Worm (Caenorhabditis elegans): ENCODE results near the gene F27B10.1.

The F27B10.1 gene

DNA sequence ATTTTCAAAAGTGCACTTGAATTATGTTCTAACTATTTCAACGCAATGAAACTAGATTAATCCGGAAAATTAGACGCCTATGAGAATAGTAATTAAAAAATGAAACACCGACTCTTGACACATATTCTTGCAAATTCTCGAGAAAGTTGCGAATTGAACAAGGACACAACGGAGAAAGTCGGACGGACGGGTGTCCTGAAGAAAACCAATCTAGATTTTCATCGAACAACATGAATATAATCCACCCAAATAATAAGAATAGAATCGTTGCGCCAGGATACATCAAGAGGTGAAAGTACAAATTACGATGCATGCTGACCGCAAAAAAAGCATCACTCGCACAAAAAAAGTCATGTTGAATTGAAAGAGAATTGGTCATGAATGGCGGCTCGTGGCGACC, 3.5 kb upstream of the F27B10.1 start:
- TF ChIP-seq pes-1 (GFP tag; IDR thresholded peaks at IDR 0.05) (no peak), ets-7 (tag; optimal IDR thresholded peaks at IDR 0.05) (no peak), ceh-36 (tag; optimal IDR thresholded peaks at IDR 0.05) (no peak), tbx-37 (GFP tag; conservative IDR thresholded peaks at IDR 0.05) (no peak), tra-4 (tag; optimal IDR thresholded peaks at IDR 0.05) (no peak)

DNA sequence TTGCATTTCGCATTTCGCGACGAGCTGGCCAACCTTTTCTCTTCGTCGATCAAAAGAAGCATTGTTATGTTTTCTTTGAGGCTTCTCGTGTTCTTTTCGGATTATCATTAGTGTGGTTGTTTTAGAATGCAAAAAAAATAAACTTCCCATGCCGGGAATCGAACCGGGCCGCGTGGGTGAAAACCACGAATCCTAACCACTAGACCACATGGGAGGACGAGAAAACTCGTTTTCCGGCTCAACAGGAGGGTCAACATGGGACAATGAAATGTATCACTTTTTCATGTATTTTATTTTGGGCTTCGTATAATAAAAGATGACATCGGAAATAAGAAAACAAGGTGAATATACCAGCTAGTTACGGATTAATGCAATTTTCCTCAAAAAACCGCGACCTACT, 2.8 kb upstream of the F27B10.1 start:
- TF ChIP-seq hmbx-1 (tag; optimal IDR thresholded peaks at IDR 0.05) (no peak), tbx-11 (GFP tag; IDR thresholded peaks at IDR 0.05) (no peak), ceh-13 (GFP tag; optimal IDR thresholded peaks at IDR 0.05) (no peak), F13C5.2 (tag; optimal IDR thresholded peaks at IDR 0.05) (no peak), ama-1 (optimal IDR thresholded peaks at IDR 0.05) (no peak), scrt-1 (GFP tag; IDR thresholded peaks at IDR 0.05) (no peak), hmg-4 (GFP tag; optimal IDR thresholded peaks at IDR 0.05) (no peak), aly-1 (tag; optimal IDR thresholded peaks at IDR 0.05) (no peak), ets-7 (tag; optimal IDR thresholded peaks at IDR 0.05) (no peak), hnd-1 (tag; optimal IDR thresholded peaks at IDR 0.05) (no peak), tbx-37 (GFP tag; conservative IDR thresholded peaks at IDR 0.05) (no peak), B0310.2 (tag; optimal IDR thresholded peaks at IDR 0.05) (no peak), tra-4 (tag; optimal IDR thresholded peaks at IDR 0.05) (no peak), sea-1 (GFP tag; conservative IDR thresholded peaks at IDR 0.05) (no peak), flt-1 (GFP tag; IDR thresholded peaks at IDR 0.05) (no peak), ceh-36 (tag; optimal IDR thresholded peaks at IDR 0.05) (no peak)

DNA sequence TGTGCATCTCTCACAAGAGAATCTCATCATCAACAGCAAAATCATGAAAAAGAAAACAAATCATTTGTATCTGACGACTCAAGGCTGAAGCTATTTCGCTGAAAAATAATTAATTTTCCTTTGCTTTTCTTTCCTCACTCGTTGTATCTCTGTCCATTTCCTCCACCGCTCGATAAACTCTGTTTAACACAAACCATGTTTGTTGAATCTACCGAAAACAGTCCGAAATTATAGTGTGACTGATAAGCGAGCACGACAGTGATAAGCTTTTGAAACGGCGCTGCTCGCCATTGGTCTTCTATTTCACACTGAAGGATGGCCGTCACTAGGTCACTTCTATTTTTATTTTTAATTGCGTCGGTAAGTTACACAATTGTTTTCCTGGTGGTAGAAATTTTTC, 3.2 kb downstream of the F27B10.1 start, which contains the start of gene npa-1:
TSS of gene npa-1 (plus strand) at position 142 of the 400 bp plus-strand sequence.
- TF ChIP-seq ama-1 (optimal IDR thresholded peaks at IDR 0.05) = no peak
- TF ChIP-seq tbx-37 (GFP tag; conservative IDR thresholded peaks at IDR 0.05) = no peak
- TF ChIP-seq ceh-13 (GFP tag; optimal IDR thresholded peaks at IDR 0.05) = no peak
- TF ChIP-seq hmg-4 (GFP tag; optimal IDR thresholded peaks at IDR 0.05) = no peak
- no peak for TF ChIP-seq tra-4 (tag; optimal IDR thresholded peaks at IDR 0.05)
- no peak for TF ChIP-seq F13C5.2 (tag; optimal IDR thresholded peaks at IDR 0.05)
- TF ChIP-seq ets-7 (tag; optimal IDR thresholded peaks at IDR 0.05) = no peak
- no peak for TF ChIP-seq B0310.2 (tag; optimal IDR thresholded peaks at IDR 0.05)
- TF ChIP-seq aly-1 (tag; optimal IDR thresholded peaks at IDR 0.05) = no peak
- TF ChIP-seq ceh-36 (tag; optimal IDR thresholded peaks at IDR 0.05) = no peak

DNA sequence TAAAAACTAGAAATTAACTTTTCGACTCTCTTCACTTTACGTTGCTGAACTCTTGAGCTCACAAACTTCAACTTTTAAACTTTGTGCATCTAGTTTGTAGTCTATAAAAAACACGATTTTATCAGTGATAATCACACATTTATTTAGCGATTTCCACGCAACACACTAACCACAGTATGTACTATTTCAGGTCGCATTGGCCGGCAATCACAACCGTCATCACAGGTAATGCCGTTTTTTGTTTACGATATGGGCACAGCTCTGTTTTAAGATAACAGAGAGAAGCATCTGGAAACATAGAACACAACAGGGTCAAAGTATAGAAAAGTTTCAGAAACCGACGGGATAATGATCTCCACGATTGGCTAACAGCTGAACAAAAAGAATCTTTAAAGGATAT, 3.8 kb downstream of the F27B10.1 start:
- TF ChIP-seq hmg-4 (GFP tag; optimal IDR thresholded peaks at IDR 0.05) = no peak

DNA sequence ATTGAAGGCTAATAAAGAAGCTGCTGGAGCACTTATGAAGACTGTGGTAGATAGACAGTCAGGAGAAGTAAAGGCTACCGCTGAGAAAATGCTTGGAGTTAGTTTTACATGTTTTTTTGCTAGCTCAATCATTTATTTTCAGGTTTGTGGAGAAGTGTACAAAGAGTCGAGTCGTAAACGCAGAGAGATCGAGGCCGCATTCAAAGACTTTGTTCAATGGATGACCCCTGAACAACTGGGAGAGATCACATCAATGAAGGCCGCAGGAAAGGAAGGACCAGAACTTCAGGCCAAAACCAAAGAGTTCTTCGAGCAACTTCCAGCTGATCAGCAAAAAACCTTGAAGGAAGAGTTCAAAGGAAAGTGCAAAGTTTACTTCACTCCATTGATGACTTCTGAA, 6.4 kb downstream of the F27B10.1 start:
- TF ChIP-seq sea-1 (GFP tag; conservative IDR thresholded peaks at IDR 0.05) (no peak), hmbx-1 (tag; optimal IDR thresholded peaks at IDR 0.05) (no peak)

DNA sequence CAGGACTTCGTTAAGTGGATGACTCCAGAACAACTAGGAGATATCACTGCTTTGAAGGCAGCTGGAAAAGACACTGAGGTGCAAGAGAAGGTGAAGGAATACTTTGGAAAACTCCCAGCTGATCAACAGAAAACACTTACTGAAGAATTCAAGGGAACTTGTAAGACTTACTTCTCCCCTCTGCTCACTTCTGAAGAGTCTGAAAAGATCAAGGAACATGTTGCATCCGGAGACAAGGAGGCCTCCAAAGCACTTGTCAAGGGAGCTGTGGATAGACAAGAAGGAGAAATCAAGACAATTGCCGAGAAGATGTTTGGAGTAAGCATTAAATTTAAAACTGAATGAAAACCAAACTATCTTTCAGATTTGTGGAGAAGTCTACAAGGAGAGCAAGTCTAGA, 7.0 kb downstream of the F27B10.1 start:
- TF ChIP-seq flt-1 (GFP tag; IDR thresholded peaks at IDR 0.05) (no peak), tbx-11 (GFP tag; IDR thresholded peaks at IDR 0.05) (no peak), ceh-36 (tag; optimal IDR thresholded peaks at IDR 0.05) (no peak), ama-1 (optimal IDR thresholded peaks at IDR 0.05) (no peak), sea-1 (GFP tag; conservative IDR thresholded peaks at IDR 0.05) (no peak), scrt-1 (GFP tag; IDR thresholded peaks at IDR 0.05) (no peak), tra-4 (tag; optimal IDR thresholded peaks at IDR 0.05) (no peak), hmg-4 (GFP tag; optimal IDR thresholded peaks at IDR 0.05) (no peak), aly-1 (tag; optimal IDR thresholded peaks at IDR 0.05) (no peak), hnd-1 (tag; optimal IDR thresholded peaks at IDR 0.05) (no peak), tbx-37 (GFP tag; conservative IDR thresholded peaks at IDR 0.05) (no peak), ets-7 (tag; optimal IDR thresholded peaks at IDR 0.05) (no peak), B0310.2 (tag; optimal IDR thresholded peaks at IDR 0.05) (no peak), ceh-13 (GFP tag; optimal IDR thresholded peaks at IDR 0.05) (no peak)

DNA sequence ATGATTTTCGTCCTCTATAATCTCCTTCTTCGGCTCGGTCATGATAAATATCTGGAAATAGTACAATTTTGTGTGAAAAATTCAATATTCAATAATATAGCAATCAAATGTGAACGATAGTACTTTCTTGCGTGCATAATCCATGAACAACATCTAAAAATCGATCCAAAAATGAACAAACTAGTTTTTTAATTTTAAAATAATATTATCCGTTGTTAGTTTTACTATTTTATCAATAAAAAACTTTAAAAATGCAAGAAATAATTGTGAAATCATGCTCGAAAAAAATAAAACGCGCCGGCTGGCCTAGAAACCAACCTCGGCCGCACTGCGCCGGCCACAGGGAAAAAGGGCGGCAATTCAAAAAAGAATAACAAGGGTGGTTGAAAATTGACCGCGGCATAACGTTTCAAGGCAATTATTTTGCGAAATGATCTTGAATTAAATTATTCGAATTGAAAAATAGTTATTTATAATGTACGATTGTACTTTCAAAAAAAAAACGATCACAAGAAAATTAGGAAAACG, 12.3 kb downstream of the F27B10.1 start, which contains the start of gene mys-1:
TSS of gene mys-1 (minus strand) at position 51 of the 528 bp plus-strand sequence.
- TF ChIP-seq tra-4 (tag; optimal IDR thresholded peaks at IDR 0.05) (no peak), aly-1 (tag; optimal IDR thresholded peaks at IDR 0.05) (no peak), ama-1 (optimal IDR thresholded peaks at IDR 0.05) (no peak), scrt-1 (GFP tag; IDR thresholded peaks at IDR 0.05) (no peak), tbx-37 (GFP tag; conservative IDR thresholded peaks at IDR 0.05) (peak; percentile 67), sea-1 (GFP tag; conservative IDR thresholded peaks at IDR 0.05) (no peak), ets-7 (tag; optimal IDR thresholded peaks at IDR 0.05) (no peak), hmbx-1 (tag; optimal IDR thresholded peaks at IDR 0.05) (no peak), hnd-1 (tag; optimal IDR thresholded peaks at IDR 0.05) (no peak), ceh-13 (GFP tag; optimal IDR thresholded peaks at IDR 0.05) (no peak), F13C5.2 (tag; optimal IDR thresholded peaks at IDR 0.05) (peak; percentile 39), hmg-4 (GFP tag; optimal IDR thresholded peaks at IDR 0.05) (peak; percentile 43), flt-1 (GFP tag; IDR thresholded peaks at IDR 0.05) (no peak), pes-1 (GFP tag; IDR thresholded peaks at IDR 0.05) (no peak; the same call in 1 of the 2 replicates), ceh-36 (tag; optimal IDR thresholded peaks at IDR 0.05) (no peak), tbx-11 (GFP tag; IDR thresholded peaks at IDR 0.05) (no peak), B0310.2 (tag; optimal IDR thresholded peaks at IDR 0.05) (no peak)

DNA sequence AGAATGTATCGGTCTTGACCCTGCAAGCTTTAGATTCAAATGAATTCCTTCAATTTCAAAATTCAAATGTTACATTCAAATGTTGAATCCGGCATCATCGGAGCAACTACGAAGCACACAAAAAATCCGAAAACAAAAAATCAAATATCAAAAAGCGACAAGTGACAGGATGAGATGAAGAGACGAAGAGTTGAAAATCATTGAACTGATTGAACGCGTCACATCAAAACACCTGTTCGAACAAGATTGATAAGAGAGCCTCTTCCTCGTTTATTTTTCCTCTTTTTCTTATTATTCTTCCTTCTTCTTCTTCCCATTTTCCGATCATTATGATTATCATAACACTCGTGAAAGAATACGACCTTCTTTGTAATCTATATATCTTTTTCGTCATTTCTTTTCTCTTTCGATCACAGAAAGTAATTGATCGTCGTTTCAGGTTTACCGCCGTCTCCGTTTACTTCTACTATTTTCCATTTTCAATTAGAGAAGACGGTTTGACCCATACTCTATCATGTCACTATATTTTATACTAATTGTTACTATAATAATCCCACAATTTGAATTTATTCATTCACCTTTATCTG, 13.2 kb downstream of the F27B10.1 start, which contains the start of gene VC5.2:
TSS of gene VC5.2 (plus strand) at position 439 of the 587 bp plus-strand sequence.
- TF ChIP-seq F13C5.2 (tag; optimal IDR thresholded peaks at IDR 0.05) (no peak), flt-1 (GFP tag; IDR thresholded peaks at IDR 0.05) (no peak), tbx-11 (GFP tag; IDR thresholded peaks at IDR 0.05) (no peak), B0310.2 (tag; optimal IDR thresholded peaks at IDR 0.05) (no peak), hmg-4 (GFP tag; optimal IDR thresholded peaks at IDR 0.05) (no peak), tra-4 (tag; optimal IDR thresholded peaks at IDR 0.05) (no peak), hnd-1 (tag; optimal IDR thresholded peaks at IDR 0.05) (no peak), aly-1 (tag; optimal IDR thresholded peaks at IDR 0.05) (no peak), ets-7 (tag; optimal IDR thresholded peaks at IDR 0.05) (no peak), hmbx-1 (tag; optimal IDR thresholded peaks at IDR 0.05) (no peak), ceh-36 (tag; optimal IDR thresholded peaks at IDR 0.05) (no peak), scrt-1 (GFP tag; IDR thresholded peaks at IDR 0.05) (no peak), ama-1 (optimal IDR thresholded peaks at IDR 0.05) (no peak), ceh-13 (GFP tag; optimal IDR thresholded peaks at IDR 0.05) (no peak), tbx-37 (GFP tag; conservative IDR thresholded peaks at IDR 0.05) (no peak), pes-1 (GFP tag; IDR thresholded peaks at IDR 0.05) (no peak), sea-1 (GFP tag; conservative IDR thresholded peaks at IDR 0.05) (no peak)
